Fruit fly (Drosophila melanogaster) Kc167 (cell line): ENCODE results near the gene CG1840.

Source experiments
- Myc ChIP-seq: fragments of >200 bp; optimal IDR thresholded peaks from 2 replicates; lab custom pipeline; 2017; ENCODE audit warnings: missing external identifiers
- Sin3A ChIP-seq: fragments of >200 bp; optimal IDR thresholded peaks from 2 replicates; lab custom pipeline; 2018; ENCODE audit warnings: missing external identifiers
- h ChIP-seq: fragments of >200 bp; optimal IDR thresholded peaks from 3 replicates; lab custom pipeline; 2018; ENCODE audit warnings: missing external identifiers
- insv ChIP-seq: fragments of >200 bp; optimal IDR thresholded peaks from 3 replicates; lab custom pipeline; 2018; ENCODE audit warnings: missing external identifiers
- psq ChIP-seq: fragments of >200 bp; optimal IDR thresholded peaks from 2 replicates; lab custom pipeline; 2017; ENCODE audit warnings: missing external identifiers
- ttk ChIP-seq: sonication (Bioruptor generic); optimal IDR thresholded peaks from 2 replicates; lab custom pipeline; 2017; ENCODE audit warnings: missing external identifiers

dm6 chrX:11855950-11856349 is 32.2 kb upstream of the CG1840 start:
- TF ChIP-seq Myc (lab: Kevin White, UChicago) = no peak
- TF ChIP-seq insv = no peak
- no peak for TF ChIP-seq Sin3A
- no peak for TF ChIP-seq psq (lab: Kevin White, UChicago)
- TF ChIP-seq ttk (lab: Kevin White, UChicago) = no peak
- TF ChIP-seq h (lab: Kevin White, UChicago) = no peak
